Worm (Caenorhabditis elegans): ENCODE data around the gene rpn-13.

The rpn-13 gene

ce11 chrIII:6352459-6352858 is 10.7 kb upstream of the rpn-13 start:
- no peak for TF ChIP-seq scrt-1 (GFP tag; IDR thresholded peaks at IDR 0.05)
- no peak for TF ChIP-seq ama-1 (optimal IDR thresholded peaks at IDR 0.05)
- no peak for TF ChIP-seq tbx-11 (GFP tag; IDR thresholded peaks at IDR 0.05)
- TF ChIP-seq pes-1 (GFP tag; IDR thresholded peaks at IDR 0.05): no peak
- no peak for TF ChIP-seq hmg-4 (GFP tag; optimal IDR thresholded peaks at IDR 0.05)
- TF ChIP-seq hmbx-1 (tag; optimal IDR thresholded peaks at IDR 0.05): no peak
- TF ChIP-seq flt-1 (GFP tag; IDR thresholded peaks at IDR 0.05): no peak
- no peak for TF ChIP-seq ceh-13 (GFP tag; optimal IDR thresholded peaks at IDR 0.05)
- TF ChIP-seq ceh-36 (tag; optimal IDR thresholded peaks at IDR 0.05): no peak
- TF ChIP-seq hnd-1 (tag; optimal IDR thresholded peaks at IDR 0.05): no peak
- TF ChIP-seq B0310.2 (tag; optimal IDR thresholded peaks at IDR 0.05): no peak

ce11 chrIII:6351438-6351837 is 9.7 kb upstream of the rpn-13 start:
- TF ChIP-seq aly-1 (tag; optimal IDR thresholded peaks at IDR 0.05) (no peak), B0310.2 (tag; optimal IDR thresholded peaks at IDR 0.05) (no peak), ets-7 (tag; optimal IDR thresholded peaks at IDR 0.05) (no peak), flt-1 (GFP tag; IDR thresholded peaks at IDR 0.05) (no peak), tra-4 (tag; optimal IDR thresholded peaks at IDR 0.05) (no peak), scrt-1 (GFP tag; IDR thresholded peaks at IDR 0.05) (no peak), sea-1 (GFP tag; conservative IDR thresholded peaks at IDR 0.05) (no peak), ama-1 (optimal IDR thresholded peaks at IDR 0.05) (no peak), hnd-1 (tag; optimal IDR thresholded peaks at IDR 0.05) (no peak), hmg-4 (GFP tag; optimal IDR thresholded peaks at IDR 0.05) (no peak)

- no peak for TF ChIP-seq hnd-1 (tag; optimal IDR thresholded peaks at IDR 0.05)
- no peak for TF ChIP-seq B0310.2 (tag; optimal IDR thresholded peaks at IDR 0.05)
- TF ChIP-seq flt-1 (GFP tag; IDR thresholded peaks at IDR 0.05): no peak
- no peak for TF ChIP-seq ceh-36 (tag; optimal IDR thresholded peaks at IDR 0.05)
- TF ChIP-seq hmg-4 (GFP tag; optimal IDR thresholded peaks at IDR 0.05): no peak
- TF ChIP-seq pes-1 (GFP tag; IDR thresholded peaks at IDR 0.05): no peak
- no peak for TF ChIP-seq ceh-13 (GFP tag; optimal IDR thresholded peaks at IDR 0.05)
- no peak for TF ChIP-seq ama-1 (optimal IDR thresholded peaks at IDR 0.05)
- no peak for TF ChIP-seq tra-4 (tag; optimal IDR thresholded peaks at IDR 0.05)
- no peak for TF ChIP-seq scrt-1 (GFP tag; IDR thresholded peaks at IDR 0.05)
- no peak for TF ChIP-seq aly-1 (tag; optimal IDR thresholded peaks at IDR 0.05)
- TF ChIP-seq F13C5.2 (tag; optimal IDR thresholded peaks at IDR 0.05): no peak
- no peak for TF ChIP-seq hmbx-1 (tag; optimal IDR thresholded peaks at IDR 0.05)
- TF ChIP-seq tbx-37 (GFP tag; conservative IDR thresholded peaks at IDR 0.05): no peak
- TF ChIP-seq sea-1 (GFP tag; conservative IDR thresholded peaks at IDR 0.05): no peak
These were observed 8.7 kb upstream of the rpn-13 start for ce11 chrIII:6350424-6350823.

ce11 chrIII:6348578-6348977 is 6.8 kb upstream of the rpn-13 start:
- TF ChIP-seq pes-1 (GFP tag; IDR thresholded peaks at IDR 0.05) (no peak), tbx-11 (GFP tag; IDR thresholded peaks at IDR 0.05) (no peak), tbx-37 (GFP tag; conservative IDR thresholded peaks at IDR 0.05) (no peak), hnd-1 (tag; optimal IDR thresholded peaks at IDR 0.05) (no peak), scrt-1 (GFP tag; IDR thresholded peaks at IDR 0.05) (no peak), ceh-13 (GFP tag; optimal IDR thresholded peaks at IDR 0.05) (no peak), aly-1 (tag; optimal IDR thresholded peaks at IDR 0.05) (no peak), ets-7 (tag; optimal IDR thresholded peaks at IDR 0.05) (no peak), F13C5.2 (tag; optimal IDR thresholded peaks at IDR 0.05) (no peak), ama-1 (optimal IDR thresholded peaks at IDR 0.05) (no peak), B0310.2 (tag; optimal IDR thresholded peaks at IDR 0.05) (no peak), hmg-4 (GFP tag; optimal IDR thresholded peaks at IDR 0.05) (no peak), ceh-36 (tag; optimal IDR thresholded peaks at IDR 0.05) (no peak), sea-1 (GFP tag; conservative IDR thresholded peaks at IDR 0.05) (no peak), tra-4 (tag; optimal IDR thresholded peaks at IDR 0.05) (no peak), hmbx-1 (tag; optimal IDR thresholded peaks at IDR 0.05) (no peak), flt-1 (GFP tag; IDR thresholded peaks at IDR 0.05) (no peak)

- TF ChIP-seq ets-7 (tag; optimal IDR thresholded peaks at IDR 0.05) (no peak), hmbx-1 (tag; optimal IDR thresholded peaks at IDR 0.05) (no peak), tra-4 (tag; optimal IDR thresholded peaks at IDR 0.05) (no peak)
These were observed 4.3 kb upstream of the rpn-13 start, which contains the start of the genes trmt-10C.2 and C56G2.22 for ce11 chrIII:6345968-6346498. trmt-10C.2 (plus strand) TSS chrIII:6346281. C56G2.22 (plus strand) TSS chrIII:6346448.

- no peak for TF ChIP-seq ets-7 (tag; optimal IDR thresholded peaks at IDR 0.05)
- peak; percentile 86 for TF ChIP-seq F13C5.2 (tag; optimal IDR thresholded peaks at IDR 0.05)
These were observed 3.0 kb upstream of the rpn-13 start for ce11 chrIII:6344737-6345136.

ce11 chrIII:6343229-6343628 is 1.5 kb upstream of the rpn-13 start, which contains the start of gene C56G2.9:
C56G2.9 (minus strand) TSS chrIII:6343329.
- TF ChIP-seq sea-1 (GFP tag; conservative IDR thresholded peaks at IDR 0.05): no peak
- no peak for TF ChIP-seq flt-1 (GFP tag; IDR thresholded peaks at IDR 0.05)
- TF ChIP-seq aly-1 (tag; optimal IDR thresholded peaks at IDR 0.05): no peak
- no peak for TF ChIP-seq hmg-4 (GFP tag; optimal IDR thresholded peaks at IDR 0.05)
- no peak for TF ChIP-seq hnd-1 (tag; optimal IDR thresholded peaks at IDR 0.05)
- no peak for TF ChIP-seq tbx-37 (GFP tag; conservative IDR thresholded peaks at IDR 0.05)
- TF ChIP-seq F13C5.2 (tag; optimal IDR thresholded peaks at IDR 0.05): no peak
- no peak for TF ChIP-seq pes-1 (GFP tag; IDR thresholded peaks at IDR 0.05)
- TF ChIP-seq hmbx-1 (tag; optimal IDR thresholded peaks at IDR 0.05): no peak
- TF ChIP-seq ama-1 (optimal IDR thresholded peaks at IDR 0.05): no peak
- TF ChIP-seq ceh-13 (GFP tag; optimal IDR thresholded peaks at IDR 0.05): no peak

ce11 chrIII:6339919-6340434 is 1.8 kb downstream of the rpn-13 start, which contains the start of gene let-767:
let-767 (minus strand) TSS chrIII:6339969.
- no peak for TF ChIP-seq flt-1 (GFP tag; IDR thresholded peaks at IDR 0.05)
- no peak for TF ChIP-seq hnd-1 (tag; optimal IDR thresholded peaks at IDR 0.05)
- no peak for TF ChIP-seq tra-4 (tag; optimal IDR thresholded peaks at IDR 0.05)
- TF ChIP-seq B0310.2 (tag; optimal IDR thresholded peaks at IDR 0.05): no peak
- no peak for TF ChIP-seq ceh-13 (GFP tag; optimal IDR thresholded peaks at IDR 0.05)
- no peak for TF ChIP-seq tbx-37 (GFP tag; conservative IDR thresholded peaks at IDR 0.05)
- TF ChIP-seq tbx-11 (GFP tag; IDR thresholded peaks at IDR 0.05): no peak
- TF ChIP-seq ceh-36 (tag; optimal IDR thresholded peaks at IDR 0.05): no peak
- TF ChIP-seq pes-1 (GFP tag; IDR thresholded peaks at IDR 0.05): no peak
- TF ChIP-seq hmg-4 (GFP tag; optimal IDR thresholded peaks at IDR 0.05): no peak
- no peak for TF ChIP-seq ets-7 (tag; optimal IDR thresholded peaks at IDR 0.05)
- TF ChIP-seq scrt-1 (GFP tag; IDR thresholded peaks at IDR 0.05): no peak
- no peak for TF ChIP-seq hmbx-1 (tag; optimal IDR thresholded peaks at IDR 0.05)
- TF ChIP-seq ama-1 (optimal IDR thresholded peaks at IDR 0.05): no peak
- no peak for TF ChIP-seq F13C5.2 (tag; optimal IDR thresholded peaks at IDR 0.05)
- no peak for TF ChIP-seq aly-1 (tag; optimal IDR thresholded peaks at IDR 0.05)
- TF ChIP-seq sea-1 (GFP tag; conservative IDR thresholded peaks at IDR 0.05): no peak

Measured in whole organism, early embryonic.